Worm (Caenorhabditis elegans): ENCODE data around the gene Y48C3A.12.

Y48C3A.12 gene

ce11 chrII:13376112-13376511 lies at the start of gene Y48C3A.12:
Gene Y48C3A.12 (plus strand): TSS chrII:13376412.
- no peak for TF ChIP-seq unc-62 (GFP tag; optimal IDR thresholded peaks at IDR 0.05)

ce11 chrII:13326478-13326877 lies 49.7 kb upstream of the Y48C3A.12 start:
- no peak for TF ChIP-seq unc-62 (GFP tag; optimal IDR thresholded peaks at IDR 0.05)

ce11 chrII:13330359-13330758 lies 45.9 kb upstream of the Y48C3A.12 start, which contains the start of gene sam-10:
Gene sam-10 (minus strand): TSS chrII:13330525.
- no peak for TF ChIP-seq unc-62 (GFP tag; optimal IDR thresholded peaks at IDR 0.05)

ce11 chrII:13333103-13333764 lies 43.0 kb upstream of the Y48C3A.12 start:
- no peak for TF ChIP-seq unc-62 (GFP tag; optimal IDR thresholded peaks at IDR 0.05)

- TF ChIP-seq unc-62 (GFP tag; optimal IDR thresholded peaks at IDR 0.05): no peak
These were observed 41.1 kb upstream of the Y48C3A.12 start for ce11 chrII:13334966-13335698.

DNA sequence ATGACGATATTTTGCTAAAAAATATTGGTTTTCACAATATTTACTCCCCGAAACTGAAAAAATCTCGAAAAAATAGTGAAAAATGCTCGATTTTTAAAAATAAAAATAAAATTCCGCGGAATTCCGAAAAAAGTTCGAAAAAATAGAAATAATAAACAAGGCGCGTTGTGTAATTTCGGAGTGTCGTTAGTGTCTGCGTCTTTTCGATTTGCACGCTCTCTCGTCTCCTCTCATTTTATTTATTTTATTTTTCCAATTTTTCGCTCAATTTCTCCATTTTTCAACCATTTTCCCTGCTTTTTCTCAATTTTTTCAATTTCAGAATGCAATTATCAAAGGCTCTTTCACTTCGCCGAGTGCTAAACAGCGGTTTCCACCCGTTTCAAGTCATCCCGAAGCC lies 38.3 kb upstream of the Y48C3A.12 start, which contains the start of gene mrpl-20:
Gene mrpl-20 (plus strand): TSS at position 323 of the 400 bp plus-strand sequence.
- TF ChIP-seq unc-62 (GFP tag; optimal IDR thresholded peaks at IDR 0.05): no peak

- no peak for TF ChIP-seq unc-62 (GFP tag; optimal IDR thresholded peaks at IDR 0.05)
These were observed 36.2 kb upstream of the Y48C3A.12 start for ce11 chrII:13339984-13340383.

- TF ChIP-seq unc-62 (GFP tag; optimal IDR thresholded peaks at IDR 0.05): no peak
These were observed 34.9 kb upstream of the Y48C3A.12 start for ce11 chrII:13341320-13341719.

- no peak for TF ChIP-seq unc-62 (GFP tag; optimal IDR thresholded peaks at IDR 0.05)
These were observed 20.1 kb upstream of the Y48C3A.12 start, which contains the start of gene dmsr-3 for ce11 chrII:13356092-13356491. Gene dmsr-3 (minus strand): TSS chrII:13356192.

DNA sequence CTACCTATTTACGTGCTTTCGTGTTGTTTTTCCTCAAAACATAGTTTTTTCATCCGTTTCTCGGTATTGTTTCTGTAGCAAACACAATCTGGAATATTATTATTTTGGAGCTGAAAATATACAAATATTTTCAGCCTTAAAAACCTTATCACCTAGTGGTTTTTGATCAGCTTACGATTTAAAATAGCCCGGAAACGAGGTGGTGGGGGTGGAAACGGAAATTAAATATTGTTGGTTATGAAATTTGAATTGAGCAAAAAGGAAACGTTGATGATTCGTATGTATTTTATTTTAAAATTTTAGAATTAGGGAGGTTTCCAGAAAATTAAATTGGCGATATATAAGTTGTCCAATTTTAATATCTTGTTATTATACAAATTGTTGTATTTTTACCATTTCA lies 8.4 kb upstream of the Y48C3A.12 start:
- no peak for TF ChIP-seq unc-62 (GFP tag; optimal IDR thresholded peaks at IDR 0.05)

ce11 chrII:13369231-13369630 lies 7.0 kb upstream of the Y48C3A.12 start, which contains the start of gene Y48C3A.20:
Gene Y48C3A.20 (plus strand): TSS chrII:13369607.
- TF ChIP-seq unc-62 (GFP tag; optimal IDR thresholded peaks at IDR 0.05): no peak

ce11 chrII:13383061-13383460 lies 6.8 kb downstream of the Y48C3A.12 start:
- no peak for TF ChIP-seq unc-62 (GFP tag; optimal IDR thresholded peaks at IDR 0.05)

DNA sequence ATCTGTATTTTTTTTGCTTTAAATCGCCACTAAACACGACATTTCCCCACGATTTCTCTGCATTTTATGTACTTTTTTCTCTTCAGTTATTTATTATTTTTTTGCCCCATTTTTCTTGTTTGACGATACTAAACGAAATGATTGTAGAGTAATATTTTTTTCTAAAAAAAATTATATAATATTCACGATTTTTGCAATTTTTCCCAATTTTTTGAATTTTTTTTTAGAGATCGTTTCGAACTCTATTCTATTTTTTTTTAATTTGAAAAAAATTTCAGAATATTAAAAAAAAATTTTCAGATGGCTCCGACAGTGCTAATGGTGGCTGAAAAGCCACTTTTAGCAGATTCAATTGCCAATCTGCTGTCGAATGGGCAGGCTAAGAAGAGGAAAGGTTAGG lies 13.2 kb downstream of the Y48C3A.12 start, which contains the start of gene Y48C3A.14:
Gene Y48C3A.14 (plus strand): TSS at position 301 of the 400 bp plus-strand sequence.
- no peak for TF ChIP-seq unc-62 (GFP tag; optimal IDR thresholded peaks at IDR 0.05)

ce11 chrII:13401549-13401948 lies 25.3 kb downstream of the Y48C3A.12 start:
- TF ChIP-seq unc-62 (GFP tag; optimal IDR thresholded peaks at IDR 0.05): no peak

ce11 chrII:13402680-13403079 lies 26.5 kb downstream of the Y48C3A.12 start, which contains the start of gene pinn-4:
Gene pinn-4 (plus strand): TSS chrII:13402980.
- TF ChIP-seq unc-62 (GFP tag; optimal IDR thresholded peaks at IDR 0.05): no peak

DNA sequence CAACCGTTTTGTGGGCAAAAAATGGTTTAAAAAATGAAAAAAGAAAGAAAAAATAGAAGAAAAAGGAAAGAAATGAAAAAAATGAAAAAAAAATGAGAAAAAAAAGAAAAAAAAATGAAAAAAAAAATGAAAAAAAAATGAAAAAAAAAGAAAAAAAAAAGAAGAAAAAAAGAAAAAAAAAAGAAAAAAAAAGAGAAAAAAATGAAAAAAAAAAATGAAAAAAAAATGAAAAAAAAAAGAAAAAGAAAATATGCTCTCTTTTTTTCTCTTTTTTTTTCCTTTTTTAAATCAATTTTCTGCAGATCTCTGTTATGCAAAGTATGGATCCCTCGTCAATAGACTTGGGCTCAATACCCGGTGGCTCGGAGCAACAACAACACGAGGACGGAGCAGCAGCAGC lies 29.6 kb downstream of the Y48C3A.12 start, which contains the start of gene efl-2:
Gene efl-2 (plus strand): TSS at position 301 of the 400 bp plus-strand sequence.
- no peak for TF ChIP-seq unc-62 (GFP tag; optimal IDR thresholded peaks at IDR 0.05)

DNA sequence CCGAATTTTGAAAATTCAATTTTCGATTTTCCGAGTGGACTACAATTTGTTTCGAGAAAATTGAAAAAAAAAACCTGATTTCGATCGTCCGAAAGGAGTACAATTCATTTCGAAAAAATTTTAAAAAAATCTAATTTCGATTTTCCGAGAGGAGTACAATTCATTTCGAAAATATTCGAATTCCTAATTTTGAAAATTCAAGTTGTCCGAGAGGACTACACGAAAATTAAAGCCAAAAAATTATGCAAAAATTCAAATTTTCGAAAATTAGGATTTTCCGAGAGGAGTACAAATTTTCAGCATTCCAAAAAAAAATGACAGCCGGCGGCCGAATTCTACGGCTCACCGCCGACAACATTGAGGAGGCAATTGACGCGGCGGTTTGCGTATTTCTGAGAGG lies 36.1 kb downstream of the Y48C3A.12 start, which contains the start of gene Y48C3A.18:
Gene Y48C3A.18 (plus strand): TSS at position 301 of the 400 bp plus-strand sequence.
- TF ChIP-seq unc-62 (GFP tag; optimal IDR thresholded peaks at IDR 0.05): no peak
